Worm (Caenorhabditis elegans) whole organism, L1 larva: ENCODE data around the gene clec-76.

Experiments
- ceh-63 ChIP-seq: fragments of 200-800 bp; sonication (Bioruptor generic); optimal IDR thresholded peaks from 2 replicates; lab custom pipeline; 2018; ENCODE audit warnings: mild to moderate bottlenecking, missing genetic modification characterization, missing compliant biosample characterization
- egl-27 ChIP-seq, 2 experiments: fragments of 150-350 bp in 1 of 2; sonication (generic microtip); optimal IDR thresholded peaks; 3 replicates each; lab custom pipeline; 2017 to 2018; ENCODE audit warnings: missing biosample characterization in 2 of 2, missing genetic modification characterization in 2 of 2, missing genetic modification reagents in 2 of 2
- lsy-2 ChIP-seq, 2 experiments: fragments of 150-350 bp; optimal IDR thresholded peaks; 2 replicates each; lab custom pipeline; 2014; ENCODE audit warnings: missing biosample characterization in 2 of 2, missing genetic modification characterization in 2 of 2
- mab-9 ChIP-seq: fragments of 200-800 bp; sonication (Bioruptor generic); IDR thresholded peaks from 2 replicates; pipeline ENCODE4 v1.3.6; 2022; ENCODE audit warnings: missing genetic modification reagents, missing genetic modification characterization, missing compliant biosample characterization
- nhr-11 ChIP-seq: fragments of 150-350 bp; optimal IDR thresholded peaks from 2 replicates; lab custom pipeline; 2014; ENCODE audit warnings: missing biosample characterization, missing genetic modification characterization
- nhr-84 ChIP-seq: sonication (generic microtip); optimal IDR thresholded peaks from 2 replicates; lab custom pipeline; 2017; ENCODE audit warnings: missing biosample characterization, missing genetic modification characterization
- nhr-85 ChIP-seq: sonication (generic microtip); peaks from one replicate; lab custom pipeline; 2016; ENCODE audit warnings: missing genetic modification characterization, inconsistent platforms, missing compliant biosample characterization
- pqm-1 ChIP-seq: sonication (generic microtip); optimal IDR thresholded peaks from 3 replicates; lab custom pipeline; 2017; ENCODE audit warnings: missing biosample characterization, missing genetic modification characterization
- skn-1 ChIP-seq: fragments of 150-350 bp; optimal IDR thresholded peaks from 2 replicates; lab custom pipeline; 2014; ENCODE audit warnings: missing biosample characterization, missing genetic modification characterization
- sox-4 ChIP-seq: sonication (generic microtip); optimal IDR thresholded peaks from 2 replicates; lab custom pipeline; 2016; ENCODE audit warnings: missing genetic modification characterization, missing compliant biosample characterization

DNA sequence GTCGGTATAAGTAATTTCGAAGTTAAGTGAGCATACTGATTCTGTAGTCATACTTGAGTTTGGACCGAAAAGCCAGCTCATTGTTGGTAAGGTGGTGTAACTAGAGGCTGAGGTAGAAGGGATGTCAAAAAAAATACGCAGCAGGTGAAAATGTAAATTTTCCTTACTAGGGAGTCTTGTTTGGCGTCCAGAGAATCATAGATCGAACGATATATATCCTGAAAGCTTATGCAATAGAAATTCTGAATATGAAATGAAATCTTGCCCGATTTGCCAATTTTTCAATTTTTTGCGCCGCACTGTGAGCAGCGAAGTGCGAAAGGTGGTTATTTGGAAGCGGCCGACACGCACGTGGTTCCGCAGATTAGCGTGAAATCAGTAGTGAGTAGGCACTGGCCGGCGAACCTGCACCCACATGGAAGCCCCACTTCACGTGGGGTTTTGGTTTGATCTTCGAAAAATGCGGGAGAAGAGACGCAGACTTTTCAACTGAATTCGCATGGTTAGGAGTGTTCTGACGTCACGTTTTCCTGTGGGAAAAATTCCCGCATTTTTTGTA, 13.0 kb downstream of the clec-76 start, which contains the start of gene srh-220:
- TF ChIP-seq nhr-85 (tag; lab: Kevin White, UChicago) = no peak
- TF ChIP-seq mab-9 (GFP tag; lab: Robert Waterston, UW) = no peak
- no peak for TF ChIP-seq nhr-84 (tag; lab: Kevin White, UChicago)
- no peak for TF ChIP-seq skn-1 (tag; lab: Kevin White, UChicago)
- TF ChIP-seq pqm-1 (tag; lab: Kevin White, UChicago) = no peak
- no peak for TF ChIP-seq nhr-11 (tag; lab: Kevin White, UChicago)
- no peak for TF ChIP-seq sox-4
- TF ChIP-seq lsy-2 (tag; optimal IDR thresholded peaks at IDR 0.05; lab: Kevin White, UChicago) = no peak
- TF ChIP-seq ceh-63 = no peak
- TF ChIP-seq egl-27 (tag; optimal IDR thresholded peaks at IDR 0.05; lab: Kevin White, UChicago) = no peak
